Fruit fly (Drosophila melanogaster) whole organism, prepupa: ENCODE results near the gene Crk.

Source experiments
- CG11902 ChIP-seq: fragments of 200-800 bp; sonication (Bioruptor generic); optimal IDR thresholded peaks from 3 replicates; lab custom pipeline; 2016; ENCODE audit warnings: missing biosample characterization, missing genetic modification characterization
- CG15336 ChIP-seq: fragments of 200-800 bp; sonication (Bioruptor generic); IDR thresholded peaks from 2 replicates; pipeline ENCODE4 v1.3.6; 2022; ENCODE audit warnings: missing biosample characterization, missing genetic modification characterization
- CG6792 ChIP-seq: fragments of 200-800 bp; sonication (Bioruptor generic); optimal IDR thresholded peaks from 3 replicates; lab custom pipeline; 2016; ENCODE audit warnings: missing biosample characterization, missing genetic modification characterization
- Hr38 ChIP-seq: sonication (Bioruptor generic); optimal IDR thresholded peaks from 2 replicates; lab custom pipeline; 2016; ENCODE audit warnings: missing biosample characterization, missing genetic modification characterization
- esn ChIP-seq: fragments of 200-800 bp; sonication (Bioruptor generic); optimal IDR thresholded peaks from 2 replicates; lab custom pipeline; 2016; ENCODE audit warnings: missing biosample characterization, mild to moderate bottlenecking, missing genetic modification characterization, moderate library complexity

- TF ChIP-seq CG15336 (GFP tag; lab: Robert Waterston, UW) (no peak), Hr38 (GFP tag; lab: Kevin White, UChicago) (no peak), CG11902 (GFP tag; lab: Kevin White, UChicago) (no peak), esn (no peak), CG6792 (GFP tag; lab: Kevin White, UChicago) (no peak)
Measured at dm6 chr4:193386-194334, 16.4 kb upstream of the Crk start, which contains the start of gene Abcd1.
